Fruit fly (Drosophila melanogaster) whole organism, embryonic: Measurements from ENCODE around the gene CG13893.

Source experiments
- Ada2b ChIP-seq: fragments of 200-800 bp; sonication (Bioruptor generic); IDR thresholded peaks from 2 replicates; pipeline ENCODE4 v1.3.6; 2022; ENCODE audit warnings: missing biosample characterization, missing genetic modification characterization
- Bdp1 ChIP-seq: fragments of 200-800 bp; sonication (Bioruptor generic); optimal IDR thresholded peaks from 3 replicates; lab custom pipeline; 2016; ENCODE audit warnings: missing biosample characterization, missing genetic modification characterization
- Bteb2 ChIP-seq: fragments of 200-800 bp; sonication (Bioruptor generic); optimal IDR thresholded peaks from 2 replicates; lab custom pipeline; 2016; ENCODE audit warnings: missing biosample characterization, missing genetic modification characterization
- CG10462 ChIP-seq: fragments of 200-800 bp; sonication (Bioruptor generic); optimal IDR thresholded peaks from 2 replicates; lab custom pipeline; 2016; ENCODE audit warnings: missing biosample characterization, missing genetic modification characterization
- CG11456 ChIP-seq: fragments of 200-800 bp; sonication (Bioruptor generic); IDR thresholded peaks from 3 replicates; pipeline ENCODE4 v1.3.6; 2022; ENCODE audit warnings: missing biosample characterization, missing genetic modification characterization
- CG12659 ChIP-seq: fragments of 200-800 bp; sonication (Bioruptor generic); optimal IDR thresholded peaks from 3 replicates; lab custom pipeline; 2017; ENCODE audit warnings: mild to moderate bottlenecking, missing biosample characterization, missing genetic modification reagents, missing genetic modification characterization
- CG13123 ChIP-seq: fragments of 200-800 bp; sonication (Bioruptor generic); optimal IDR thresholded peaks from 2 replicates; lab custom pipeline; 2016; ENCODE audit warnings: missing biosample characterization, missing genetic modification characterization
- CG14014 ChIP-seq: fragments of 200-800 bp; sonication (Bioruptor generic); IDR thresholded peaks from 2 replicates; pipeline ENCODE4 v1.3.6; 2022; ENCODE audit warnings: missing biosample characterization, missing genetic modification characterization
- CG14860 ChIP-seq: fragments of 200-800 bp; sonication (Bioruptor generic); IDR thresholded peaks from 3 replicates; pipeline ENCODE4 v1.3.6; 2022; ENCODE audit warnings: missing biosample characterization, missing genetic modification characterization; ENCODE audit not compliant: partially characterized antibody
- CG15073 ChIP-seq: fragments of 200-800 bp; sonication (Bioruptor generic); optimal IDR thresholded peaks from 2 replicates; lab custom pipeline; 2016; ENCODE audit warnings: missing biosample characterization, missing genetic modification characterization
- CG17802 ChIP-seq: fragments of 200-800 bp; sonication (Bioruptor generic); optimal IDR thresholded peaks from 2 replicates; lab custom pipeline; 2018; ENCODE audit warnings: missing biosample characterization, mild to moderate bottlenecking, missing genetic modification characterization, moderate library complexity
- CG17829 ChIP-seq: fragments of 200-800 bp; optimal IDR thresholded peaks from 2 replicates; lab custom pipeline; 2019; ENCODE audit warnings: missing biosample characterization, mild to moderate bottlenecking, missing genetic modification characterization, moderate library complexity
- CG18011 ChIP-seq: fragments of 200-800 bp; sonication (Bioruptor generic); optimal IDR thresholded peaks from 2 replicates; lab custom pipeline; 2017; ENCODE audit warnings: missing biosample characterization, missing genetic modification characterization, mild to moderate bottlenecking, moderate library complexity, missing genotype
- CG2129 ChIP-seq: fragments of 200-800 bp; sonication (Bioruptor generic); IDR thresholded peaks from 2 replicates; pipeline ENCODE4 v1.3.6; 2022; ENCODE audit warnings: missing biosample characterization, missing genetic modification characterization; ENCODE audit not compliant: partially characterized antibody
- CG2712 ChIP-seq: fragments of 200-800 bp; optimal IDR thresholded peaks from 3 replicates; lab custom pipeline; 2019; ENCODE audit warnings: missing biosample characterization, mild to moderate bottlenecking, missing genetic modification characterization, moderate library complexity
- CG31388 ChIP-seq: fragments of 200-800 bp; sonication (Bioruptor generic); optimal IDR thresholded peaks from 2 replicates; lab custom pipeline; 2016; ENCODE audit warnings: missing biosample characterization, missing genetic modification characterization
- CG4730 ChIP-seq: fragments of 200-800 bp; sonication (Bioruptor generic); IDR thresholded peaks from 2 replicates; pipeline ENCODE4 v1.3.6; 2022; ENCODE audit warnings: missing biosample characterization, missing genetic modification characterization
- CG7928 ChIP-seq: fragments of 200-800 bp; sonication (Bioruptor generic); optimal IDR thresholded peaks from 2 replicates; lab custom pipeline; 2017; ENCODE audit warnings: missing biosample characterization, mild to moderate bottlenecking, missing genetic modification characterization
- CG8089 ChIP-seq: fragments of 200-800 bp; sonication (Bioruptor generic); optimal IDR thresholded peaks from 3 replicates; lab custom pipeline; 2016; ENCODE audit warnings: missing biosample characterization, missing genetic modification characterization
- CG8359 ChIP-seq: fragments of 200-800 bp; sonication (Bioruptor generic); optimal IDR thresholded peaks from 2 replicates; lab custom pipeline; 2017; ENCODE audit warnings: missing biosample characterization, mild to moderate bottlenecking, missing genetic modification characterization, borderline replicate concordance
- CG8944 ChIP-seq: fragments of 200-800 bp; sonication (Bioruptor generic); optimal IDR thresholded peaks from 3 replicates; lab custom pipeline; 2016; ENCODE audit warnings: missing biosample characterization, missing genetic modification characterization
- CG9609 ChIP-seq: fragments of 200-800 bp; sonication (Bioruptor generic); optimal IDR thresholded peaks from 3 replicates; lab custom pipeline; 2016; ENCODE audit warnings: missing biosample characterization, missing genetic modification characterization
- CTCF ChIP-seq: fragments of 200-800 bp; sonication (Bioruptor generic); optimal IDR thresholded peaks from 2 replicates; lab custom pipeline; 2017; ENCODE audit warnings: missing biosample characterization, mild to moderate bottlenecking, missing genetic modification characterization, moderate library complexity
- Camta ChIP-seq: fragments of 200-800 bp; sonication (Bioruptor generic); optimal IDR thresholded peaks from 2 replicates; lab custom pipeline; 2016; ENCODE audit warnings: missing biosample characterization, missing genetic modification characterization
- HLH3B ChIP-seq: fragments of 200-800 bp; sonication (Bioruptor generic); IDR thresholded peaks from 2 replicates; pipeline ENCODE4 v1.3.6; 2022; ENCODE audit warnings: missing biosample characterization, missing genetic modification characterization
- Hr39 ChIP-seq: fragments of >200 bp; optimal IDR thresholded peaks from 2 replicates; lab custom pipeline; 2017
- Mad ChIP-seq: fragments of 200-800 bp; sonication (Bioruptor generic); optimal IDR thresholded peaks from 2 replicates; lab custom pipeline; 2016; ENCODE audit warnings: missing biosample characterization, missing genetic modification characterization
- NC2β ChIP-seq: fragments of 200-800 bp; sonication (Bioruptor generic); optimal IDR thresholded peaks from 2 replicates; lab custom pipeline; 2016; ENCODE audit warnings: missing biosample characterization, missing genetic modification characterization
- Oli ChIP-seq: fragments of 200-800 bp; sonication (Bioruptor generic); optimal IDR thresholded peaks from 2 replicates; lab custom pipeline; 2018; ENCODE audit warnings: missing biosample characterization, mild to moderate bottlenecking, missing genetic modification characterization, moderate library complexity
- Optix ChIP-seq: fragments of 200-800 bp; sonication (Bioruptor generic); IDR thresholded peaks from 3 replicates; pipeline ENCODE4 v1.3.6; 2022; ENCODE audit warnings: missing biosample characterization, missing genetic modification characterization
- Rx ChIP-seq: fragments of 200-800 bp; sonication (Bioruptor generic); IDR thresholded peaks from 2 replicates; pipeline ENCODE4 v1.3.6; 2022; ENCODE audit warnings: missing biosample characterization, missing genetic modification characterization
- ash1 ChIP-seq: fragments of 200-800 bp; sonication (Bioruptor generic); optimal IDR thresholded peaks from 2 replicates; lab custom pipeline; 2018; ENCODE audit warnings: missing biosample characterization, mild to moderate bottlenecking, missing genetic modification characterization
- dati ChIP-seq: fragments of 200-800 bp; sonication (Bioruptor generic); IDR thresholded peaks from 2 replicates; pipeline ENCODE4 v1.3.6; 2022; ENCODE audit warnings: missing biosample characterization, missing genetic modification characterization
- disco-r ChIP-seq: fragments of 200-800 bp; sonication (Bioruptor generic); optimal IDR thresholded peaks from 2 replicates; lab custom pipeline; 2016; ENCODE audit warnings: missing biosample characterization, missing genetic modification characterization
- exex ChIP-seq: fragments of 200-800 bp; sonication (Bioruptor generic); optimal IDR thresholded peaks from 4 replicates; lab custom pipeline; 2018; ENCODE audit warnings: missing biosample characterization, mild to moderate bottlenecking, missing genetic modification characterization, moderate library complexity
- gsb ChIP-seq: fragments of 200-800 bp; sonication (Bioruptor generic); IDR thresholded peaks from 2 replicates; pipeline ENCODE4 v1.3.6; 2022; ENCODE audit warnings: missing biosample characterization, missing genetic modification characterization
- gsb-n ChIP-seq: fragments of 200-800 bp; sonication (Bioruptor generic); optimal IDR thresholded peaks from 3 replicates; lab custom pipeline; 2018; ENCODE audit warnings: missing biosample characterization, mild to moderate bottlenecking, missing genetic modification characterization
- jing ChIP-seq: fragments of 200-800 bp; sonication (Bioruptor generic); optimal IDR thresholded peaks from 2 replicates; lab custom pipeline; 2018; ENCODE audit warnings: missing biosample characterization, mild to moderate bottlenecking, missing genetic modification characterization
- onecut ChIP-seq: fragments of 200-800 bp; sonication (Bioruptor generic); IDR thresholded peaks from 2 replicates; pipeline ENCODE4 v1.3.6; 2022; ENCODE audit warnings: missing biosample characterization, missing genetic modification characterization
- pb ChIP-seq: fragments of 200-800 bp; sonication (Bioruptor generic); optimal IDR thresholded peaks from 3 replicates; lab custom pipeline; 2016; ENCODE audit warnings: missing biosample characterization, missing genetic modification characterization
- run ChIP-seq: fragments of 200-800 bp; sonication (Bioruptor generic); optimal IDR thresholded peaks from 3 replicates; lab custom pipeline; 2018; ENCODE audit warnings: missing biosample characterization, mild to moderate bottlenecking, missing genetic modification characterization
- sc ChIP-seq, 3 experiments: fragments of >200 bp in 2 of 3; fragments of 200-800 bp in 1 of 3; sonication (Bioruptor generic) in 1 of 3; optimal IDR thresholded peaks; 2 replicates in 2 of 3; 3 replicates in 1 of 3; lab custom pipeline; 2017; ENCODE audit warnings: mild to moderate bottlenecking in 1 of 3, missing biosample characterization in 1 of 3, missing genetic modification characterization in 1 of 3, missing genetic modification reagents in 1 of 3
- sens ChIP-seq: fragments of 200-800 bp; sonication (Bioruptor generic); peaks from one replicate; lab custom pipeline; 2016; ENCODE audit warnings: missing biosample characterization, missing genetic modification characterization
- trem ChIP-seq: fragments of 200-800 bp; optimal IDR thresholded peaks from 3 replicates; lab custom pipeline; 2019; ENCODE audit warnings: missing biosample characterization, mild to moderate bottlenecking, missing genetic modification characterization, moderate library complexity
- unpg ChIP-seq: fragments of 200-800 bp; sonication (Bioruptor generic); optimal IDR thresholded peaks from 3 replicates; lab custom pipeline; 2018; ENCODE audit warnings: missing biosample characterization, mild to moderate bottlenecking, missing genetic modification characterization, moderate library complexity
- usp ChIP-seq: fragments of >200 bp; optimal IDR thresholded peaks from 2 replicates; lab custom pipeline; 2017; ENCODE audit warnings: missing biosample characterization, missing genetic modification characterization

Gene CG13893

dm6 chr3L:634319-635015 lies 30.7 kb upstream of the CG13893 start (continued):
- TF ChIP-seq Mad (GFP tag; lab: Kevin White, UChicago) (peak; percentile 82), run (tag; lab: Kevin White, UChicago) (peak; percentile 61), CG2129 (GFP tag; lab: Robert Waterston, UW) (no peak), CG15073 (GFP tag; lab: Kevin White, UChicago) (peak; percentile 77), Oli (tag; lab: Kevin White, UChicago) (peak; percentile 94), CG2712 (tag; lab: Kevin White, UChicago) (peak; percentile 95), gsb (GFP tag; lab: Robert Waterston, UW) (peak; percentile 64; the same call in 1 of the 2 replicates), CG4730 (GFP tag; lab: Robert Waterston, UW) (peak; percentile 86), CG17829 (tag; lab: Kevin White, UChicago) (peak; percentile 96)
- TF ChIP-seq, all 482 proteins: peak for 407

dm6 chr3L:633272-634254 lies 29.8 kb upstream of the CG13893 start:
- peak; percentile 59 for TF ChIP-seq CG13123
- peak; percentile 49 for TF ChIP-seq CG31388 (GFP tag; lab: Kevin White, UChicago)
- peak; percentile 88 for TF ChIP-seq unpg
- TF ChIP-seq CG11456 (GFP tag; lab: Robert Waterston, UW): peak; percentile 79
- TF ChIP-seq sc (optimal IDR thresholded peaks at IDR 0.05; lab: Kevin White, UChicago): no peak
- TF ChIP-seq sc (GFP tag; optimal IDR thresholded peaks at IDR 0.05; lab: Kevin White, UChicago): peak; percentile 88
- TF ChIP-seq Ada2b (GFP tag; lab: Robert Waterston, UW): peak; percentile 65
- TF ChIP-seq Bdp1: peak; percentile 52
- TF ChIP-seq HLH3B (GFP tag; lab: Robert Waterston, UW): peak; percentile 88
- 0 out of 2 replicates have a peak, but pooled peaks have one; percentile 33 for TF ChIP-seq dati (GFP tag; lab: Robert Waterston, UW)
- peak; percentile 81 for TF ChIP-seq Rx (GFP tag; lab: Robert Waterston, UW)
- peak; percentile 78 for TF ChIP-seq CG8359 (GFP tag; lab: Kevin White, UChicago)
- TF ChIP-seq pb (GFP tag; lab: Kevin White, UChicago): peak; percentile 80
- TF ChIP-seq Camta (GFP tag; lab: Kevin White, UChicago): peak; percentile 74
- no peak for TF ChIP-seq CG14860 (GFP tag; lab: Robert Waterston, UW)
- TF ChIP-seq jing: peak; percentile 86
- TF ChIP-seq CG9609 (GFP tag; lab: Kevin White, UChicago): peak; percentile 83
- peak; percentile 69 for TF ChIP-seq disco-r
- peak; percentile 88 for TF ChIP-seq Optix (GFP tag; lab: Robert Waterston, UW)
- TF ChIP-seq CG10462 (GFP tag; lab: Kevin White, UChicago): peak; percentile 78
- peak; percentile 90 for TF ChIP-seq gsb-n
- peak; percentile 88 for TF ChIP-seq CG8944 (GFP tag; lab: Kevin White, UChicago)
- peak; percentile 79 for TF ChIP-seq NC2β (GFP tag; lab: Kevin White, UChicago)
- TF ChIP-seq CG17802 (tag; lab: Kevin White, UChicago): peak; percentile 63
- peak; percentile 97 for TF ChIP-seq sens (GFP tag; lab: Kevin White, UChicago)
- peak; percentile 85 for TF ChIP-seq CG8089
- no peak for TF ChIP-seq CG7928 (GFP tag; lab: Kevin White, UChicago)
- peak; percentile 20 for TF ChIP-seq Bteb2 (GFP tag; lab: Kevin White, UChicago)
- TF ChIP-seq CG14014: peak; percentile 51
- peak; percentile 20 for TF ChIP-seq CG18011 (GFP tag; lab: Kevin White, UChicago)
- peak; percentile 76 for TF ChIP-seq onecut (GFP tag; lab: Robert Waterston, UW)
- no peak for TF ChIP-seq Hr39
- TF ChIP-seq exex: peak; percentile 85
- peak; percentile 79 for TF ChIP-seq CG12659
- TF ChIP-seq usp: no peak
- peak; percentile 55 for TF ChIP-seq CTCF (GFP tag; lab: Kevin White, UChicago)
- TF ChIP-seq ash1 (GFP tag; lab: Kevin White, UChicago): no peak
- peak; percentile 77 for TF ChIP-seq trem
